Worm (Caenorhabditis elegans): ENCODE measurements around the gene H20J04.6.

H20J04.6 gene

DNA sequence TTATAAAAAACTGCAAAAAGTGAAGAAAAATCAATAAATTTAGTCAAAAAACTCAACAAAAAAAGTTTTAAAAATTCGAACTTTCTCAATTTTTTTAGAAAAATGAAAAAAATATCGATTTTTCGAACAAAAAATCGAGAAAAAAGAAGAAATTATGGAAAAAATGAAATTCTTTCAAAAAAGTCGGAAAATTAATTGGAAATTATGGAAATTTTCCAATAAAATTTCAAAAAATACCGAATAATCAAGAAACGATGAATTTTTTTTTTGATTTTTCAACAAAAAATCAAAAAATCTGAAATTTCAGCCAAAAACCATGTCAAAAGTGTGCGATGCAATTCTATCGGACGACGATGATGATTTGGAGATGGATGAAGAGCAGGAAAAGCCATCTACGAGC is 5.7 kb downstream of the H20J04.6 start, which contains the start of gene H20J04.4:
Gene H20J04.4 (plus strand): TSS at position 301 of the 400 bp plus-strand sequence.
- no peak for TF ChIP-seq nhr-77 (tag; optimal IDR thresholded peaks at IDR 0.05)
- TF ChIP-seq lsy-2 (tag; optimal IDR thresholded peaks at IDR 0.05), result no peak
- no peak for TF ChIP-seq unc-55 (GFP tag; optimal IDR thresholded peaks at IDR 0.05)
- TF ChIP-seq ztf-1 (GFP tag; conservative IDR thresholded peaks at IDR 0.05), result no peak
- no peak for TF ChIP-seq ztf-11 (tag; optimal IDR thresholded peaks at IDR 0.05)
- TF ChIP-seq nhr-6 (tag; optimal IDR thresholded peaks at IDR 0.05), result no peak
- no peak for TF ChIP-seq sma-3 (GFP tag; optimal IDR thresholded peaks at IDR 0.05)
- no peak for TF ChIP-seq peb-1 (tag; optimal IDR thresholded peaks at IDR 0.05)
- TF ChIP-seq sma-9 (GFP tag; optimal IDR thresholded peaks at IDR 0.05), result no peak
- no peak for TF ChIP-seq sma-9 (tag; optimal IDR thresholded peaks at IDR 0.05)
- no peak for TF ChIP-seq Y55F3AM.14 (GFP tag; optimal IDR thresholded peaks at IDR 0.05)
- no peak for TF ChIP-seq dmd-4 (tag; optimal IDR thresholded peaks at IDR 0.05)
- no peak for TF ChIP-seq F13H6.1 (tag; optimal IDR thresholded peaks at IDR 0.05)
- no peak for TF ChIP-seq lin-13 (GFP tag; optimal IDR thresholded peaks at IDR 0.05)
- TF ChIP-seq zag-1 (tag; optimal IDR thresholded peaks at IDR 0.05), result no peak
- TF ChIP-seq crh-2 (tag; optimal IDR thresholded peaks at IDR 0.05), result no peak
- no peak for TF ChIP-seq unc-62 (GFP tag; optimal IDR thresholded peaks at IDR 0.05)
- no peak for TF ChIP-seq unc-39 (tag; optimal IDR thresholded peaks at IDR 0.05)

DNA sequence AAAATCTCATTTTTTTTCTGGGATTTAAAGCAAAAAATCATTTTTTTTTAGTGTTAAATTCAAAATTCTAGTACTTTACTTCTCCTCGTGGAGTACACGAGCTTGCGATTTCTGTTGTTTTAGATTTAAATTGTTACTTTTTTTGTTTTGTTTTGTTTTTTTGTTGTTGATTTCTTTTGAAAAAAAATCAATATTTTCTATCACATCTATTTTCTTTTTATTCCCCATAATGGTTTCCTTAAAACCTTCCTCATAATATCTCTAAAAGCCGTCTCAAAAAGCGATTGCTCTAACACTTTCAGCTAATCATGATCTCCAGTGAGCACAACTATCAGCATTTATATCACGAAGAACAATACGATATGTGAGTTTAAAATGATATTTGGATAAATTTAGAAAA is 11.4 kb downstream of the H20J04.6 start, which contains the start of gene madf-3:
Gene madf-3 (plus strand): TSS at position 301 of the 400 bp plus-strand sequence.
- TF ChIP-seq unc-62 (GFP tag; optimal IDR thresholded peaks at IDR 0.05) (no peak), mbf-1 (tag; optimal IDR thresholded peaks at IDR 0.05) (no peak), nhr-11 (tag; optimal IDR thresholded peaks at IDR 0.05) (no peak), nhr-25 (tag; optimal IDR thresholded peaks at IDR 0.05) (no peak), alr-1 (tag; optimal IDR thresholded peaks at IDR 0.05) (no peak), ceh-16 (tag; optimal IDR thresholded peaks at IDR 0.05) (no peak), mdl-1 (tag; optimal IDR thresholded peaks at IDR 0.05) (no peak), skn-1 (tag; optimal IDR thresholded peaks at IDR 0.05) (no peak), nhr-23 (tag; optimal IDR thresholded peaks at IDR 0.05) (no peak), nhr-10 (tag; optimal IDR thresholded peaks at IDR 0.05) (no peak), nhr-129 (tag; optimal IDR thresholded peaks at IDR 0.05) (no peak), sem-4 (tag; optimal IDR thresholded peaks at IDR 0.05) (no peak), gmeb-1 (tag; optimal IDR thresholded peaks at IDR 0.05) (no peak)

DNA sequence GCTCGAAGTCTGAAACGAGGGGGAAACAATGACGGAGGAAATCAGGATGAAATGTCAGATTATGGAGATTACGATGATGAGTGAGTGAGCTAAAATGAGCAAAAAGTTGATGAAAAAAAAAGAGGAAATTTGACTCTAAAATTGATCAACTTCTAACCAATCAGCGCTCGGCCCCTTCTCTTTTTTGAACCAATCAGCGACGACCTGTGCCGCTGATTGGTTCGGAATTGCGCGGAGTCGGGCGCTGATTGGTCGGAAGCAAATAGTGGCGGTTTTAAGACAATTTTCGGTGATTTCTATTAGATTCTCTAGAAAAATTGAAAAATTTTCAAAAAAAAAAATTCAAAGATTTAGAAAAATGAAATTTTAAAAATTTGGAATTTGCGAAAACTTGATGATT is 14.7 kb downstream of the H20J04.6 start:
- no peak for TF ChIP-seq ztf-1 (GFP tag; conservative IDR thresholded peaks at IDR 0.05)
- no peak for TF ChIP-seq dmd-4 (tag; optimal IDR thresholded peaks at IDR 0.05)
- TF ChIP-seq unc-62 (GFP tag; optimal IDR thresholded peaks at IDR 0.05), result no peak
- TF ChIP-seq fos-1 (tag; optimal IDR thresholded peaks at IDR 0.05), result no peak
- TF ChIP-seq peb-1 (tag; optimal IDR thresholded peaks at IDR 0.05), result no peak
- no peak for TF ChIP-seq ZK546.5 (tag; optimal IDR thresholded peaks at IDR 0.05)
- TF ChIP-seq nhr-25 (tag; optimal IDR thresholded peaks at IDR 0.05), result no peak
- no peak for TF ChIP-seq crh-2 (tag; optimal IDR thresholded peaks at IDR 0.05)
- no peak for TF ChIP-seq aly-2 (tag; optimal IDR thresholded peaks at IDR 0.05)
- no peak for TF ChIP-seq lin-39 (tag; optimal IDR thresholded peaks at IDR 0.05)
- TF ChIP-seq lin-11 (tag; optimal IDR thresholded peaks at IDR 0.05), result no peak
- no peak for TF ChIP-seq mbf-1 (tag; optimal IDR thresholded peaks at IDR 0.05)
- TF ChIP-seq sma-9 (GFP tag; optimal IDR thresholded peaks at IDR 0.05), result no peak
- no peak for TF ChIP-seq sma-9 (tag; optimal IDR thresholded peaks at IDR 0.05)
- no peak for TF ChIP-seq snpc-4 (tag; optimal IDR thresholded peaks at IDR 0.05)
- no peak for TF ChIP-seq nhr-129 (tag; optimal IDR thresholded peaks at IDR 0.05)
- no peak for TF ChIP-seq C34F6.9 (tag; optimal IDR thresholded peaks at IDR 0.05)
- TF ChIP-seq unc-55 (GFP tag; optimal IDR thresholded peaks at IDR 0.05), result no peak
- no peak for TF ChIP-seq alr-1 (tag; optimal IDR thresholded peaks at IDR 0.05)
- no peak for TF ChIP-seq nhr-77 (tag; optimal IDR thresholded peaks at IDR 0.05)
- no peak for TF ChIP-seq lin-13 (GFP tag; optimal IDR thresholded peaks at IDR 0.05)

ce11 chrII:4339882-4340281 is 16.8 kb downstream of the H20J04.6 start, which contains the start of gene athp-2:
Gene athp-2, plus strand, starts transcription at chrII:4340182.
- no peak for TF ChIP-seq nhr-11 (tag; optimal IDR thresholded peaks at IDR 0.05)
- TF ChIP-seq peb-1 (tag; optimal IDR thresholded peaks at IDR 0.05), result no peak
- no peak for TF ChIP-seq dmd-4 (tag; optimal IDR thresholded peaks at IDR 0.05)
- TF ChIP-seq Y55F3AM.14 (GFP tag; optimal IDR thresholded peaks at IDR 0.05), result no peak
- no peak for TF ChIP-seq nhr-10 (tag; optimal IDR thresholded peaks at IDR 0.05)
- no peak for TF ChIP-seq snpc-4 (tag; optimal IDR thresholded peaks at IDR 0.05)
